Fruit fly (Drosophila melanogaster): Measurements from ENCODE around the gene CG14022.

- TF ChIP-seq pan (optimal IDR thresholded peaks at IDR 0.05) (no peak), CG8478 (optimal IDR thresholded peaks at IDR 0.05) (no peak)
Observed at dm6 chr2L:5309369-5309768, 19.3 kb downstream of the CG14022 start.

Data from whole organism.